Worm (Caenorhabditis elegans) whole organism, dauer: ENCODE measurements around the gene F45E1.2.

Source experiments
- unc-62 ChIP-seq: sonication (generic microtip); optimal IDR thresholded peaks from 2 replicates; lab custom pipeline; 2017; ENCODE audit warnings: missing biosample characterization, missing genetic modification reagents, missing genetic modification characterization

F45E1.2 gene

DNA sequence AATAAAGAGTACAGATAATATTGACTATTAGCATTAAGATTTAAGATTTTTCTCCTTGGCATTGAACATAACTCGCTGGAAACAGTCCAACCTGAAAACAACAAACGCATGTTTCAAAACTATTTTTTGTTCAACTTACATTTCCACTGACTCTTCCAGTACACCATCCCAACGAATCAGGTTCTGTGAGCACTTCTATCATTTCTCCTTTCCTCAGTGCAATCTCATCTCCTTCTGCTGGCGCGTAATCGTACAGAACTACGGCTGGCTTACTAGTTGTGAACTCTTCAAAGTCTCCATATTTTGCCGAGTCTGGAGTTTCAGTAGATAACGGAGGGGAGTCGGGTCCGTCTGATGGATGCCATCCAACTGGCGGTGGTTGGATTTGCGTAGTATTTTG lies 14.4 kb upstream of the F45E1.2 start:
- TF ChIP-seq unc-62 (GFP tag; lab: Kevin White, UChicago), result no peak

DNA sequence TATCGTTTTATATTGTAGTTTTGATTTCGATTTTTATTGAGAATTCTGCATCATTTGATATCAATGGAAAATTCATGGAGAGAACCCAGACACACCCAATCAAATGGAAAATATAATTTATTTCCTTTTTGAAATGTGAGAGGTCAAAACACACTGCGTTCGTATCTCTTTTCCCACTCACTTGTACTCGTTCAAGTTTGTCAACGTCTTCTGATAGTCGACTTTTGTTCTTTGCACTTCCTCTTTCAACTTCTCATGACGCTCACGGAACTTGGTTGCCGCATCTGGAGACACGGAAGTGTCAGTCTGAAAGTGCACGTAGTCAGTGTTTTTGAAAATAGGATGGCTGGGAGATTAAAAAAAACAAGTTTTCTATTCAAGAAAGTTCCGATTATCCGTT lies 13.3 kb upstream of the F45E1.2 start:
- TF ChIP-seq unc-62 (GFP tag; lab: Kevin White, UChicago), result no peak

DNA sequence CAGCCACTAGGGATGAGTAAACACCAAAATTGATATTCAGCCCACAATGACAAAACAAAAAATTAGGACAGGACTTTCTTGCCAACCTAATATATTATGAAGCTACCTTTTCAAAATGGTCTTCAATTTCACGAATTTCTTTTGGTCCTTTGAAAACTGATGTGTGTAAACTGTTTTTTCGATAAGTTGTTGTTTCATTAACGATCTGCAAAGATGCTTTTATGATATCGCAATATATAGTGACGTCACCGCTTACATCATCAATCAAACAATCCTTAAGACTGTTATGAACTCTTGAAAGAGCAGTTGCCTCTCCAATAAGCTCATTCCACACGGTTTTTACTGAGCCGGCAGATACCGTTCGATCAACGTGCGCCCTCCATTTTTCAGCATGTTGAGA lies 11.4 kb upstream of the F45E1.2 start:
- no peak for TF ChIP-seq unc-62 (GFP tag; lab: Kevin White, UChicago)

DNA sequence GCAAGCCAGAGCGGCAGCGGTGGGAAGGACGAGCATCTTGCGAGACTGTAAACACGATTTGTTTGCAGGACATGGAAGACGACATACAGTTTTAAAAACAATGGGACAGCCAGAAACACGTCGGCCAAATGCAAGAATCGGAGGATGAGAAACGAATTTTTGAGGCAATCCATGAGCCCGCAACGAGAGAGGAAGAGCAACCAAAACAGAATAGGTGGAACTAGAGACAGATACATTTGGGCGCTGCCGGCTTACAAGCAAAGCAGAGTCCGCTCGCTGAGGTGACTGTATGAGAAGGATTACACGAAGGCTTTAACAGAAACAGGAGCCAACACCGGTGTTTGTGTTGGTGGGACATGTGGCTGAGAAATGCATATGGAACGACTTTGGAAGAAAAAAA lies 9.0 kb upstream of the F45E1.2 start:
- no peak for TF ChIP-seq unc-62 (GFP tag; lab: Kevin White, UChicago)

DNA sequence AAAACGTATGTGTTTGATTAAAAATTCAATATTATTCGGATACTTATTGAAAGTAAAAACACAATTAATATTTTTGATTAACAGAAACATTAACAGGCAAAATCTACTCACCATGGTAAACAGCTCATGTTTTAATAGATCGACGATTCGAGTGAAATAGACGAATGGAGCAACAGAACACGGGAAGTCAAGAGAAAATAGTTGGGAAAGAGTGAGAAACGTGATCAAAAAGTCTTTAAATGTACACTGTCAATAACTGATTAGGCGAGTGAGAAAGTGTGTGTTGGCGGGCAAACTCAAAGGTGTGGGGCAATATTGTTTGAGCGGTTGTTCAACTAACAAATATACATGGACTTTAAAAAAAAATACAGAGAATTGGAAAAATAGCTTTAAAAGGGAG lies 5.6 kb upstream of the F45E1.2 start, which contains the start of gene sdpn-1:
Gene sdpn-1, minus strand, starts transcription at position 262 of the 400 bp plus-strand sequence.
- no peak for TF ChIP-seq unc-62 (GFP tag; lab: Kevin White, UChicago)

DNA sequence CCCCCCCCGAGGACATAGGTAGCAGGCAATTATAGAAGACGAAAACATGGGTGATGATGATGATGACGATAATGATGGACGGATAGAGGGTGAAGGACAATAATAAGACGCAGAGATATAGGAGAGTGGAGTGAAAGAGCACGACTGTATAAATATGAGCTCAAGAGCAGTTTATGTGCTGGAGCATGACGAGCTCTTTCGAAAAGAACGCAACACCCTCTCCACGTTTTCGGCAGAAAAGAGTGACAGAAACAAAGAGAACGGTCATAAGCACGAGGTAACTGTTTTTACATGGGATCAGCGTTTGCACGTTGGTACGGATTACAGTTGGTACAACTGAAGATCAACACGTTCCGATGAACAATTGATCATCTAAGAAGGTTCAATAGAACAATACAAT lies 4.6 kb upstream of the F45E1.2 start:
- no peak for TF ChIP-seq unc-62 (GFP tag; lab: Kevin White, UChicago)

DNA sequence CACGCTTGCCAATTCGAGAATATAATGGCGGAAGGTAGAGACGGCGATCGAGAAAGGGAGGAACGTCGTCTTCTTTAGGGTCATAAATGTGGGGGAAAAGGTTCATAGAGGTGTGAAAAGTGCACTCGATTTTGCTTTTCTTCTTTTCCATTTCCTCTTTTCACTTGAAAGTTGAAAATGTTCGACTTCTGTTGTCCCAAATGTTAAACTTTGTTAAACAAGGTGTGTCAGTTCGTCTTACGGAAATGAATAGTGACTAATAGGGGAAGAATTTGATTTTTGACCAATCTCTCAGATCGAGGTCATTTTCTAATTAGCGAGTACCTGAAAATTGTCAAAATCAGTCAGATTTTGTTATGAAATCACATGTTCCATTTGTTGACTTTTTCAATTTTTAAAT lies 1.3 kb downstream of the F45E1.2 start:
- TF ChIP-seq unc-62 (GFP tag; lab: Kevin White, UChicago), result no peak

DNA sequence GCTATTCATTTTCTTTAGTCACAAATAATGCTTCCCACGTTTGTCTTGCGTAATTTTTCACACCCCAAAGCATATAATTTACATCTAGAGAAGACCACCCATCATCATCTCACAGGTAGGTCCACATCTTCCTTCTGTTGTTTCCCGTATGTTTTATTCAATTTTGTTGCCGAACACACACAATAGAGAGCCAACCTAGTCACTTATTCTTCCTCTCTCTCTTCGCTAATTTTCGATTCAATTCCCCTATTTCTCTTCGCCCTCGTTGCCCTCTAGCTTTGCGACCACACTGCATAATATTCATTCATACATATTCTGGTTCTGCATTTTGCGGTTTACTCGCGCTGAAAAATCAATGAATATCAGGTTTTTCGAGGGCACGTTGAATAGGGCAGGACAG lies 2.4 kb downstream of the F45E1.2 start:
- no peak for TF ChIP-seq unc-62 (GFP tag; lab: Kevin White, UChicago)

DNA sequence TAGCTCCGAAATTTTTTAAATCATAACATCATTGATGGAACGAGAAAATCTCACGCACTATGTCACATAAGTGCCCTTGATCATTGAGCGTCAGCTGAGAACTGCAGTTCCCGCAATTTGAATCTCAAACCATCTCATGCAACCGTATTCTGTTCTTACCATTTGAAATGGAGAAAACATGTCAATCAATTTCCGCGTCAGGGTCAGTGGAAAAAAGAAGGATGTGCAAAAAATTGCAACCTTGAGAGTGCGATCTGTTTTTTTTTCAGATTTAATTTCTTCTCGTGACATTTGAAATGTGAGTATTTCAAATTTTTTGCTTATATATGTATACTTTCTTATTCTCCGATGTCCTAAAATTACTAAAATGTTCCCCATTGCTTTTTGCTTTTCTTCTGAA lies 7.1 kb downstream of the F45E1.2 start:
- no peak for TF ChIP-seq unc-62 (GFP tag; lab: Kevin White, UChicago)

DNA sequence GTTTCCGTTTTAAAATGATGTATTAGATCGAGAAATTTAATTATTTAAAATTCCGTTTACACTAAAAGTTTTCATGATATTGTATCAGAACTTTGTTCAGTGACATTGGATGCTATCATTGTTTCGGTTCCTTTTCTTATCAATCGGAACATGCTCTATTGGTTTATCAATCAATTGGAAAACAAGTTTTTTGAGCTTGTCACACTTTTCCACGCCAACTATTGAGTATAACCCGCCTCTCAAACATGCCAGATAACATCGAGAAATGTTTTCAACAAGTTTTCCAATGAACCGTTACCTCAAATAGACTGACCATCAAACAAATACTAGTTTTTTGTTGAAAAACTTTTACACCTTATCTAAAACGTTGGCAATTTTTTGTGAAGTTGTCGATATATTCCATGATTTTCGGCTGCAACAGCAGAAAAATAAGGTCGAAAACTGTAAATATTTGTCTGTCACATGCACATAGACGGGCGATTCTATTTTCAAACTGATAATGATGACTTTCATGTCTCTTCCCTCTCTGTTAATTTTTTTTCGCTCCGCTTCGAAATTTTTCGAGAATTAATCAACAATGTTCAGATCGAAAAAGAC lies 11.0 kb downstream of the F45E1.2 start, which contains the start of gene unk-1:
Gene unk-1, plus strand, starts transcription at position 577 of the 597 bp plus-strand sequence.
- TF ChIP-seq unc-62 (GFP tag; lab: Kevin White, UChicago), result no peak

DNA sequence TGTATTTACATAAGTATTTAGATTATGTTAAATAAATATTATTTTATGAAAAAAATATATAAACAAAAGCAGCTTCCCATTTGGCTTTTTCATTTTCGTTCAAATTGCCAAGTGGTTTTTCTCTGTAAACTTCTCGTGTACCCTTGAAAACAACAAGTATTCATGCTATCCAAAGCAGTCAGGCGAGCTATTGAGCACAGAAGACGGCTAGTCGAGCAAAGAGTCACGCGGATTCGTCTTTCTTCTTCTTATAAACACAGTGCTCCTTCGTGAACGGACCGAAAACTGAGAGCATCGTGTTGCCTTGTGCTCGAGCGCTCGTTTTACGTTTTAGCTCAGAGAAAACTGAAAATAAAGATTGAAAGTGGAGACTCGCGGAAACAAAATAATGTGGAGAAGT lies 12.4 kb downstream of the F45E1.2 start:
- TF ChIP-seq unc-62 (GFP tag; lab: Kevin White, UChicago), result no peak

DNA sequence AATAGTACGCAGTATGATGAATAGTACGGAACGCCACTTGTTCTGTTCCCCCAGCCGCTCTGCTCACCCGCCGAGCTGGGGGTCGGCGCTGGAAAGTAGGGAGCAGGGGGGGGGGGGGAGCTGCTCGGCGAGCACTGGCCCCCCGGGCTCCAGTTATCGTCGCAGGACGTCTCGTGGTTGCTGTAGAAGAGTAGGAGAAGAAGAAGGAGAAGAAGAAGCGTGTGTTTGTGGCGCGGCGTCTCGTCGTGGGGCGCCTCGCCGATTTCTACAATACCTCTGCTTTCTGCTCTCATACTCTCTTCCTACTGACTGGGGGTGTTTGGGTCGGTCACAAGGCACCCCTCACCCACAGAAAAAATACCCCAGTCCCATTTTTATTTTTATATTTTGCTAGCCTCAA lies 13.8 kb downstream of the F45E1.2 start:
- no peak for TF ChIP-seq unc-62 (GFP tag; lab: Kevin White, UChicago)

DNA sequence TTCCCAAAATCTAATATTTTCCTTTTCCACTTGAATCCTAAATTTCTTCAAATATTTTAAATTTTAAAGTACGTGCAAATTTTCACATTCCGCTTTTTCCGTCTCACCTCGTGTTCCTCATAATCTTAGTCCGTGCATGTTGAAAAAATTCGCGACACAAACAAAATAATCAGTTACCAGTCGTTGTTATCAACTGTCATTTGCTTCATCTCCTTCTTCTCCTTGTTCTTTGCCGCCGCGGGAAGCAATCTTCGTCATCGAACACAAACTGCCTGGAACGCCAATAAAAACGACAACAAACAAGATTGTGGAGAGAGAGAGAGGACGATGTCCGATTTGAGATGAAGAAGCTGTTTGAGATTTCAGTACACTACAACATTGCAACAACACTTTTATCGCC lies 14.2 kb downstream of the F45E1.2 start, which contains the start of gene C34D10.5:
Gene C34D10.5, plus strand, starts transcription at position 269 of the 400 bp plus-strand sequence.
- TF ChIP-seq unc-62 (GFP tag; lab: Kevin White, UChicago), result no peak

DNA sequence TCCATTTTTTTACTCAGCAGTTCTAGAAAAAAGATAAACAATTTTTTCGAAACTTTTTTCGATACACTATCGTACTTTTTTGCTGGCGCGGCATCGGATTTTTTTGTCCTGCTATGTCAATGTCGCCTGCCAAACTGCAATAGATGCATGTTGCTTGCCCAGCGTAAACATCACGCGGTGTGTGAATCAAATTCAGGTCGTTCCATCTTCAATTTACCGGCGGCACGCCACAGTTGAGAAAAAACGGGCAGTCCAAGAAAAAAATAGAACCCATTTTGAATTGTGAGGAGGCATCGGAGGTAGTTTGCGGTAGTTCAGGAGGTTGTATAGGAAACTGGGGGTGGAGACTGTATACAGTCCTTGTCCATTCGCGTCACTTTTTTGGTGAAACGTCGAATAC lies 14.9 kb downstream of the F45E1.2 start:
- TF ChIP-seq unc-62 (GFP tag; lab: Kevin White, UChicago), result no peak

DNA sequence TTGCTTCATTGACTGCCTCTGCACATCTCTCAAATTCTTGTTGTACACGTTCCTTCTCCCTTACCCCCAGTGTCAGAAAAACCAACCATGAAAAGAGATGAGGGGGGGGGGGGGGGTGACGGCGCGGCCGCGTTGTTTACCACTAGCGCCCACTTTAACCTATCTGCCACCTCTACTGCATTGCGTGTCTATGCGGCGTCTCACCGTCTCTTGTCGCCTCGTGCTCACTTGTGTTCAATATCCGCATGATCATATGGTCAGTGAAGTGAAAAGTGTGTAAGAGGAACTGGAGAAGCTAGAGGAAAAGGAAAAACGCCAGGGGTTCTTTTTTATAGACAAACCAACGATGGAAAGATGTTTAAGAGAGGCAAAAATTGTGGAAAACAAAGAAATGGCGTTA lies 16.1 kb downstream of the F45E1.2 start:
- TF ChIP-seq unc-62 (GFP tag; lab: Kevin White, UChicago), result no peak

DNA sequence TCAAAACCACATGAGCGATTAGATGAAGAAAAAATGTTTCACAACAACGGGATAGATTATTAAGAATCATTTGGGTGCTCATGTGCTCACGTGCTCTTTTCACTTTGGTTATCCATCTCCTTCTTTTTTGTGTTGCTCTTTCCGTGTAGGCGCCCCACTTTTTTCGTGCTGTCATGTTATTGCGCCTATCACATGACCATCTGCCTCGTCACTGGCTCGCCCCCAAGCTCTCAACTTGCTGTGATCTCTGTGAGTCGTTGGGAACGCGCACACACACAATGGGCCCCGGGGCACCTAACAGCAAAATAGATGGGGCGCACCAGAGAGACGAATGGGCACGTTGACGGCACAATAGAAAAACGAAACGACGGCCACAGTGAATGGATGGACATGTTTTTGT lies 18.1 kb downstream of the F45E1.2 start:
- TF ChIP-seq unc-62 (GFP tag; lab: Kevin White, UChicago), result no peak

DNA sequence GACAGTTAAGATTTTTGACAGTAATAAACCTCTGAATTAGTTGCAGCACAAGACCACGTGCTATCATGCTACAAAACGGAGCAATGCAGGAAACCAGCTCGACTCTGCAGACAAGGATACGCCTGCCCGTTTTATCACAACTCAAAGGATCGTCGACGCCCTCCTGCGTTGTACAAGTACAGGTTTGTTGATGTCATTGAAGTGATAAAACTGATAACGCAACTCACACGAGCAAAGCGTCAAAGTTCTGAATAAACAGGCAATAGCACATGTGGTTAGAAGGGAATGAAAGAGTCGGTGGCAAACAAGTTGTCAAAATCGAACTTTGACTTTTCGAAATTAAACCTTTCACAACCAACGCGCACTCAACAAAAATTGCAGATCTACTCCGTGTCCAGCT lies 19.2 kb downstream of the F45E1.2 start:
- TF ChIP-seq unc-62 (GFP tag; lab: Kevin White, UChicago), result no peak

DNA sequence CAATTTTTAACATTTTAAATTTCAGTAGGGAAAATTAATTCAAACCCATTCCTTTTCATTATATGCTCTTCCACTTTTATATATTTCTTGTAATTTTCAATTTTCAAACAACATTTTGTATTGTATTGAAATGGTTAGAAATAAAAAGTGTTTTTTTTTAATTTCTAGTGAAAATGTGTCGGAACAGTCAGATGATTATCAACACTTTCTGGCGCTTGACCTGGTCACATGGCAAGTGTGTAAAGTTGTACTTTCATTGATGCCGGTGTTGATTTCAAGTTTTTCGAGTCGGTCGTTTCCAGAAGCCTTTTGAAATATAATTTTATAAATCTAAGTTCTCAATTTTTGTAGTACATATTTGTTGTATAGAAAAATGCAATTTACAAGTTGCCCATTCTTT lies 23.2 kb downstream of the F45E1.2 start:
- no peak for TF ChIP-seq unc-62 (GFP tag; lab: Kevin White, UChicago)
